Fruit fly (Drosophila melanogaster): ENCODE data around the gene CG3597.

- no peak for TF ChIP-seq CTCF (optimal IDR thresholded peaks at IDR 0.05)
- no peak for TF ChIP-seq CG8478 (optimal IDR thresholded peaks at IDR 0.05)
Measured at dm6 chr2L:2390589-2390988, 19.3 kb upstream of the CG3597 start, which contains the start of gene CG43750.
